Worm (Caenorhabditis elegans) whole organism, early embryonic: Measurements from ENCODE around the gene EGAP5.1.

ENCODE experiments used
- B0310.2 ChIP-seq: sonication (generic microtip); optimal IDR thresholded peaks from 2 replicates; lab custom pipeline; 2016; ENCODE audit warnings: mild to moderate bottlenecking, missing genetic modification characterization, missing compliant biosample characterization
- F13C5.2 ChIP-seq: sonication (generic microtip); optimal IDR thresholded peaks from 2 replicates; lab custom pipeline; 2017; ENCODE audit warnings: mild to moderate bottlenecking, missing genetic modification characterization, inconsistent platforms, missing compliant biosample characterization
- aly-1 ChIP-seq: sonication (generic microtip); optimal IDR thresholded peaks from 2 replicates; lab custom pipeline; 2016; ENCODE audit warnings: missing genetic modification characterization, missing compliant biosample characterization
- ama-1 ChIP-seq: fragments of 150-350 bp; optimal IDR thresholded peaks from 2 replicates; lab custom pipeline; 2014
- ets-7 ChIP-seq: sonication (generic microtip); optimal IDR thresholded peaks from 2 replicates; lab custom pipeline; 2016; ENCODE audit warnings: missing genotype, missing genetic modification characterization, missing compliant biosample characterization
- flt-1 ChIP-seq: fragments of 200-800 bp; sonication (Bioruptor generic); IDR thresholded peaks from 2 replicates; pipeline ENCODE4 v1.3.6; 2022; ENCODE audit warnings: missing genetic modification characterization, missing compliant biosample characterization
- hmg-4 ChIP-seq: fragments of 200-800 bp; sonication (Bioruptor generic); optimal IDR thresholded peaks from 2 replicates; lab custom pipeline; 2018; ENCODE audit warnings: mild to moderate bottlenecking, missing genetic modification characterization, missing compliant biosample characterization
- hnd-1 ChIP-seq: sonication (generic microtip); optimal IDR thresholded peaks from 2 replicates; lab custom pipeline; 2016; ENCODE audit warnings: missing genetic modification characterization, missing compliant biosample characterization
- pes-1 ChIP-seq: fragments of 200-800 bp; sonication (Bioruptor generic); IDR thresholded peaks from 2 replicates; pipeline ENCODE4 v1.3.6; 2022; ENCODE audit warnings: missing genetic modification reagents, missing genetic modification characterization, missing compliant biosample characterization
- sea-1 ChIP-seq: fragments of 200-800 bp; sonication (Bioruptor generic); conservative IDR thresholded peaks from 2 replicates; pipeline ENCODE4 v1.3.6; 2022; ENCODE audit warnings: missing genetic modification characterization, missing compliant biosample characterization
- tbx-37 ChIP-seq: fragments of 200-800 bp; sonication (Bioruptor generic); conservative IDR thresholded peaks from 2 replicates; pipeline ENCODE4 v1.3.6; 2022; ENCODE audit warnings: missing genetic modification reagents, missing genetic modification characterization, missing compliant biosample characterization
- tra-4 ChIP-seq: sonication (generic microtip); optimal IDR thresholded peaks from 2 replicates; lab custom pipeline; 2017; ENCODE audit warnings: missing genetic modification characterization, missing compliant biosample characterization

ce11 chrX:5147918-5148317 is 14.9 kb upstream of the EGAP5.1 start, which contains the start of gene C31H2.14:
- no peak for TF ChIP-seq hnd-1 (tag; lab: Kevin White, UChicago)
- TF ChIP-seq tra-4 (tag; lab: Kevin White, UChicago) = no peak
- TF ChIP-seq ama-1 = no peak
- no peak for TF ChIP-seq sea-1
- TF ChIP-seq flt-1 (GFP tag; lab: Robert Waterston, UW) = no peak
- no peak for TF ChIP-seq tbx-37 (GFP tag; lab: Robert Waterston, UW)
- TF ChIP-seq F13C5.2 (tag; lab: Kevin White, UChicago) = no peak
- TF ChIP-seq pes-1 (GFP tag; lab: Robert Waterston, UW) = no peak
- no peak for TF ChIP-seq hmg-4 (GFP tag; lab: Kevin White, UChicago)
- no peak for TF ChIP-seq ets-7 (tag; lab: Kevin White, UChicago)
- no peak for TF ChIP-seq B0310.2 (tag; lab: Kevin White, UChicago)
- TF ChIP-seq aly-1 (tag; lab: Kevin White, UChicago) = no peak
